Fruit fly (Drosophila melanogaster): ENCODE measurements around the gene COX5B.

DNA sequence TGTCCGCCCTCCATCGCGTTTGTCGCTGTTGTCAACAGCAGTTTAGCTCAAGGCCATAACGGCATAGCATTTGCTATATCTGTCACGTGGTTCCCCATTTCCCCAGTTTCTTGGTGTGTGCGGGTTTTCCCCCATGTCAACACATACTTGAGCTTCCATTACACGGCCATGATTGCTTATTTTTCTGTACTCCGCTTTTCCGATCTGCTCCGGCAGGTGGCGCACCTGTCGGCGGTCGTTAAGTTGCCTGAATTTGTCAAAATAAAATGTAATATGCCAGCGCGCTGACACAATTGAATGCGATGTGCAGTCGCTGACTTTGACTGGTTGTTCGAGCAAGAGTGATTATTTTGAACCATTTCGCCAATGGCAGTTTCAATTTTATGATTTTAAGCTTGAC, 26.7 kb downstream of the COX5B start:
- TF ChIP-seq CG11617 (GFP tag; optimal IDR thresholded peaks at IDR 0.05) (no peak), kay (GFP tag; ENCODE audit: borderline replicate concordance) (no peak)
